Fruit fly (Drosophila melanogaster): Measurements from ENCODE around the gene Spn27A.

dm6 chr2L:6717460-6717859, 44.3 kb upstream of the Spn27A start, which contains the start of gene Aatf:
- no peak for TF ChIP-seq vri (GFP tag; optimal IDR thresholded peaks at IDR 0.05)
- no peak for TF ChIP-seq pdm3 (GFP tag; optimal IDR thresholded peaks at IDR 0.05)
- TF ChIP-seq salr (GFP tag; optimal IDR thresholded peaks at IDR 0.05): no peak
- no peak for TF ChIP-seq CG8632 (GFP tag; optimal IDR thresholded peaks at IDR 0.05)
